Worm (Caenorhabditis elegans) whole organism, L4 larva: ENCODE measurements around the gene rpl-21.

Experiments used
- nhr-10 ChIP-seq: fragments of 150-350 bp; optimal IDR thresholded peaks from 2 replicates; lab custom pipeline; 2014; ENCODE audit warnings: missing biosample characterization, missing genetic modification characterization
- unc-62 ChIP-seq, 3 experiments: fragments of 150-350 bp in 1 of 3; sonication (generic microtip); optimal IDR thresholded peaks in 2 of 3; peaks in 1 of 3; 1 replicate in 1 of 3; 2 replicates in 2 of 3; lab custom pipeline; 2014 to 2017; ENCODE audit warnings: missing biosample characterization in 3 of 3, missing genetic modification characterization in 3 of 3, missing genetic modification reagents in 3 of 3, missing genotype in 1 of 3

ce11 chrIII:8108490-8108889 is 21.5 kb downstream of the rpl-21 start, which contains the start of gene C14B9.3:
- no peak for TF ChIP-seq unc-62 (GFP tag; optimal IDR thresholded peaks at IDR 0.05 in 1 of 2; lab: Kevin White, UChicago)
- TF ChIP-seq unc-62 (tag; optimal IDR thresholded peaks at IDR 0.05; lab: Kevin White, UChicago) = no peak
- TF ChIP-seq nhr-10 (tag; lab: Kevin White, UChicago) = no peak
